Worm (Caenorhabditis elegans) whole organism, early embryonic: ENCODE results near the gene pals-30.

ENCODE experiments used
- B0310.2 ChIP-seq: sonication (generic microtip); optimal IDR thresholded peaks from 2 replicates; lab custom pipeline; 2016; ENCODE audit warnings: mild to moderate bottlenecking, missing genetic modification characterization, missing compliant biosample characterization
- F13C5.2 ChIP-seq: sonication (generic microtip); optimal IDR thresholded peaks from 2 replicates; lab custom pipeline; 2017; ENCODE audit warnings: mild to moderate bottlenecking, missing genetic modification characterization, inconsistent platforms, missing compliant biosample characterization
- aly-1 ChIP-seq: sonication (generic microtip); optimal IDR thresholded peaks from 2 replicates; lab custom pipeline; 2016; ENCODE audit warnings: missing genetic modification characterization, missing compliant biosample characterization
- ama-1 ChIP-seq: fragments of 150-350 bp; optimal IDR thresholded peaks from 2 replicates; lab custom pipeline; 2014
- ceh-13 ChIP-seq: fragments of 200-800 bp; sonication (Bioruptor generic); optimal IDR thresholded peaks from 2 replicates; lab custom pipeline; 2018; ENCODE audit warnings: mild to moderate bottlenecking, missing genetic modification characterization, missing compliant biosample characterization
- ceh-36 ChIP-seq: sonication (generic microtip); optimal IDR thresholded peaks from 2 replicates; lab custom pipeline; 2016; ENCODE audit warnings: missing genetic modification characterization, inconsistent platforms, missing compliant biosample characterization
- ets-7 ChIP-seq: sonication (generic microtip); optimal IDR thresholded peaks from 2 replicates; lab custom pipeline; 2016; ENCODE audit warnings: missing genotype, missing genetic modification characterization, missing compliant biosample characterization
- flt-1 ChIP-seq: fragments of 200-800 bp; sonication (Bioruptor generic); IDR thresholded peaks from 2 replicates; pipeline ENCODE4 v1.3.6; 2022; ENCODE audit warnings: missing genetic modification characterization, missing compliant biosample characterization
- hmbx-1 ChIP-seq: sonication (generic microtip); optimal IDR thresholded peaks from 2 replicates; lab custom pipeline; 2016; ENCODE audit warnings: mild to moderate bottlenecking, missing genetic modification characterization, missing compliant biosample characterization
- hmg-4 ChIP-seq: fragments of 200-800 bp; sonication (Bioruptor generic); optimal IDR thresholded peaks from 2 replicates; lab custom pipeline; 2018; ENCODE audit warnings: mild to moderate bottlenecking, missing genetic modification characterization, missing compliant biosample characterization
- hnd-1 ChIP-seq: sonication (generic microtip); optimal IDR thresholded peaks from 2 replicates; lab custom pipeline; 2016; ENCODE audit warnings: missing genetic modification characterization, missing compliant biosample characterization
- pes-1 ChIP-seq: fragments of 200-800 bp; sonication (Bioruptor generic); IDR thresholded peaks from 2 replicates; pipeline ENCODE4 v1.3.6; 2022; ENCODE audit warnings: missing genetic modification reagents, missing genetic modification characterization, missing compliant biosample characterization
- scrt-1 ChIP-seq: fragments of 200-800 bp; sonication (Bioruptor generic); IDR thresholded peaks from 2 replicates; pipeline ENCODE4 v1.3.6; 2022; ENCODE audit warnings: missing genetic modification characterization, missing compliant biosample characterization
- sea-1 ChIP-seq: fragments of 200-800 bp; sonication (Bioruptor generic); conservative IDR thresholded peaks from 2 replicates; pipeline ENCODE4 v1.3.6; 2022; ENCODE audit warnings: missing genetic modification characterization, missing compliant biosample characterization
- tbx-11 ChIP-seq: fragments of 200-800 bp; sonication (Bioruptor generic); IDR thresholded peaks from 2 replicates; pipeline ENCODE4 v1.3.6; 2022; ENCODE audit warnings: missing genetic modification characterization, missing compliant biosample characterization
- tbx-37 ChIP-seq: fragments of 200-800 bp; sonication (Bioruptor generic); conservative IDR thresholded peaks from 2 replicates; pipeline ENCODE4 v1.3.6; 2022; ENCODE audit warnings: missing genetic modification reagents, missing genetic modification characterization, missing compliant biosample characterization
- tra-4 ChIP-seq: sonication (generic microtip); optimal IDR thresholded peaks from 2 replicates; lab custom pipeline; 2017; ENCODE audit warnings: missing genetic modification characterization, missing compliant biosample characterization

Gene pals-30

DNA sequence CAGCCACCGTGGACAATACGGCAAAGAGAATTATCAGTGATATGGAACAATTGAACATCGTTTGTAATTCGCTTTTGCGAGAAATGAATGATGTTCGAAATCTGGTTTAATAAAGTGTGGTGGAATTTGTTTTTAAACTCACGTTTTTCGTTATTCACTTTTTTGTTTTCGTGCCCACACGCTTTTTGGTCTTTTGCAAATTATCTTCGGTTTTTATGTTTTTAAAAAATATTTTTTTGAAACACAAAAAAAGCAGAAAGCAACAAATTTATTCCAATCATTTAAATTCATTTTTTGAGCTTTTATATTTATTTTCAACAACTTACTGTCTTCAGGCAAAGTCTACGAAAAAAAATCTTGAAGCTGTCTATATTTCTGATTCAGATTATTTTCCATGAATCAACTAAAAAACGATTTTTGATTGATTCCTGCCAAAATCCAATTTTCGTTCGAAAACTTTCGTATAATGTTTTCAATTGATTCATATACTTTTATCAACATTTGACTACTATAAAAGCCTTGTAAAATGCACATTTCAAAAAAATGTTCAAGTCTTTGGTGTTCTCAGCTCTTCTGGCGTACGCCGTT is 22.6 kb upstream of the pals-30 start, which contains the start of the genes Y57G11B.3 and Y57G11B.5:
Gene Y57G11B.3, minus strand, starts transcription at position 101 of the 588 bp plus-strand sequence.
Gene Y57G11B.5, plus strand, starts transcription at position 538 of the 588 bp plus-strand sequence.
- TF ChIP-seq F13C5.2 (tag; lab: Kevin White, UChicago) (no peak), B0310.2 (no peak), hmg-4 (GFP tag; lab: Kevin White, UChicago) (no peak), ets-7 (tag; lab: Kevin White, UChicago) (no peak), flt-1 (GFP tag; lab: Robert Waterston, UW) (no peak), tbx-37 (no peak), scrt-1 (GFP tag; lab: Robert Waterston, UW) (no peak), ceh-13 (GFP tag; lab: Kevin White, UChicago) (no peak), sea-1 (no peak), hmbx-1 (tag; lab: Kevin White, UChicago) (no peak), hnd-1 (tag; lab: Kevin White, UChicago) (no peak), aly-1 (tag; lab: Kevin White, UChicago) (no peak)

DNA sequence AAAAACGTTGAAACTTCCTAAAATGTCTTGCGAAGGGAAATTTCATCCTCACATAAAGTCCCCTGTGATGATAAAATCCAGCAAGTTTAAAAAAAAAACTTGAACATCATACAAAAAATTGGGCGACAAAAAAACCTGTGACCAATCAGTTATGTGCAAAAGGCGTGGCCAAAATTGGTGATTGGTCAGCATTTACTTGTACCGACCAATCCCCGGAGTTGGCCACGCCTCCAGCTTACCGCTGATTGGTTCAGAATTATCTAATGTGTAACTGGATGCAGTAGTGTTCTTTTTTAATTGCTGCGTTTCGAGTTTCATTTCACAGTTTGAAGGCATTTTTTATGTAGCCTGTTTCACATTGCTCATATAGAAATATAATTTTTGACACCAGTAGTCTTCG is 21.3 kb upstream of the pals-30 start:
- no peak for TF ChIP-seq ets-7 (tag; lab: Kevin White, UChicago)
- no peak for TF ChIP-seq F13C5.2 (tag; lab: Kevin White, UChicago)
- no peak for TF ChIP-seq sea-1
- no peak for TF ChIP-seq pes-1 (GFP tag; lab: Robert Waterston, UW)
- TF ChIP-seq hmbx-1 (tag; lab: Kevin White, UChicago): no peak
- TF ChIP-seq tra-4 (tag; lab: Kevin White, UChicago): no peak
- no peak for TF ChIP-seq B0310.2
- TF ChIP-seq aly-1 (tag; lab: Kevin White, UChicago): no peak
- TF ChIP-seq scrt-1 (GFP tag; lab: Robert Waterston, UW): no peak
- no peak for TF ChIP-seq flt-1 (GFP tag; lab: Robert Waterston, UW)
- no peak for TF ChIP-seq ama-1 (lab: Kevin White, UChicago)
- no peak for TF ChIP-seq tbx-37

DNA sequence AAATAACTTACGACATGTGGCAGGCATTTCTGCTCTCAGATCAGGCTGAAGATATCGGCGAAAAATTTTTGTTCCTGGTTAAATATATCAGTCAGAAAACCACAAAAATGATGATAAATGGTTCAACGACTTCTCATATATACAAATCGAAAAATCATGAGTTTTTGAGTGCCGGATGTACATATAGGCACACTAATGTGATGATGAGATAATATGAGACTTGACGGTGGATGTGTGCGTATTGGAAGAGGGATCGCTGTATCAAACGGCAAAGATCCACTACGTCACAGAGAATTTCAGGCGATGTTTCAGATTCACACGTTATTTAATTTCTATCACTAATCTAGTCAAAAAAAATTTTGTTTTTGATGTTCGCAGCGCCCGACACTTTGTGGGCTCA is 20.8 kb upstream of the pals-30 start, which contains the start of gene glb-34:
Gene glb-34, minus strand, starts transcription at position 101 of the 400 bp plus-strand sequence.
- TF ChIP-seq hnd-1 (tag; lab: Kevin White, UChicago): no peak
- TF ChIP-seq flt-1 (GFP tag; lab: Robert Waterston, UW): no peak
- TF ChIP-seq scrt-1 (GFP tag; lab: Robert Waterston, UW): no peak
- TF ChIP-seq B0310.2: no peak
- no peak for TF ChIP-seq ceh-36 (tag; lab: Kevin White, UChicago)
- TF ChIP-seq pes-1 (GFP tag; lab: Robert Waterston, UW): no peak
- TF ChIP-seq ceh-13 (GFP tag; lab: Kevin White, UChicago): no peak
- TF ChIP-seq sea-1: no peak
- TF ChIP-seq ama-1 (lab: Kevin White, UChicago): no peak
- no peak for TF ChIP-seq ets-7 (tag; lab: Kevin White, UChicago)
- TF ChIP-seq tbx-37: no peak
- TF ChIP-seq tra-4 (tag; lab: Kevin White, UChicago): no peak

DNA sequence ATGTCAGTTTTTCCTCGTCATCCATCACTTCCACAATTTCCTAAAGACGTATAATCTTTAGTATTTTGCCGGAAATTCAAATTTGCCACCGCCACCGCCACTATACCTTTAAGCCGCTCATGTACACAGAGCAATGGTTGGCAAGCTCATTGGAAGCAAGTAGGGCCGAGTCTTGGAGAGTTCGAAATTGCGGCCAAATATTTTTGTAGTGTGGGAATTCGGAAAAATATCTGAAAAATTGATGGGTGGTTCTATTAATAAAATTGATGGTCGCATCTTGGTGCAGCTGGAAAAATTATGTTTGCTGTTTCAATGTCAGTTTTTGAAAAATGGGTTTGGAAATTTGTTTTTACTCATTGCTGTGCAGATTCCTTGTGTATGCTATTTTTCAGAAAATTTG is 19.9 kb upstream of the pals-30 start:
- no peak for TF ChIP-seq hnd-1 (tag; lab: Kevin White, UChicago)
- TF ChIP-seq ceh-13 (GFP tag; lab: Kevin White, UChicago): no peak
- no peak for TF ChIP-seq flt-1 (GFP tag; lab: Robert Waterston, UW)
- no peak for TF ChIP-seq hmg-4 (GFP tag; lab: Kevin White, UChicago)
- no peak for TF ChIP-seq ets-7 (tag; lab: Kevin White, UChicago)
- TF ChIP-seq tbx-37: no peak
- no peak for TF ChIP-seq sea-1
- TF ChIP-seq ceh-36 (tag; lab: Kevin White, UChicago): no peak
- no peak for TF ChIP-seq pes-1 (GFP tag; lab: Robert Waterston, UW)
- no peak for TF ChIP-seq tra-4 (tag; lab: Kevin White, UChicago)
- no peak for TF ChIP-seq hmbx-1 (tag; lab: Kevin White, UChicago)
- TF ChIP-seq tbx-11 (GFP tag; lab: Robert Waterston, UW): no peak
- no peak for TF ChIP-seq F13C5.2 (tag; lab: Kevin White, UChicago)
- no peak for TF ChIP-seq ama-1 (lab: Kevin White, UChicago)
- TF ChIP-seq B0310.2: no peak

DNA sequence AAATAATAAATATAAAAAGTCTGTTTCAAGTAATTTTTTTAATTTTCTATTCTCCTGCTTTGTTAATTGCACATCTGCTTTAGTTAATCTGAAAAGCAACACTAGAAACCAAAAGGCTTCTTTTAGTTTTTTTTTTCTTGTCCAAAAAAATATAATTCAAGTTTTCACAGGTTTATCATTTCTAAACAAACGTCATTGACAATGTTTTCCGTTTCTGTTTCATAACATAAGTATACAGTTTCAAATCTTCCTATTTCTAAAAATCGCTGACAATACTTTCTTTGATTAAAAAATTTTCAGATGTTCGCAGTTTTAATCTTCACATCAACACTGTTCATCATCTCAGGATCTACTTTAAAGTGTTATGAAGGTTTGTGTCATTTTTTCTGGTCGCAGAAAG is 13.3 kb upstream of the pals-30 start, which contains the start of gene Y57G11B.2:
Gene Y57G11B.2, plus strand, starts transcription at position 301 of the 400 bp plus-strand sequence.
- TF ChIP-seq ets-7 (tag; lab: Kevin White, UChicago): no peak
- no peak for TF ChIP-seq ceh-13 (GFP tag; lab: Kevin White, UChicago)
- no peak for TF ChIP-seq hmbx-1 (tag; lab: Kevin White, UChicago)
- TF ChIP-seq tra-4 (tag; lab: Kevin White, UChicago): no peak
- no peak for TF ChIP-seq hnd-1 (tag; lab: Kevin White, UChicago)

DNA sequence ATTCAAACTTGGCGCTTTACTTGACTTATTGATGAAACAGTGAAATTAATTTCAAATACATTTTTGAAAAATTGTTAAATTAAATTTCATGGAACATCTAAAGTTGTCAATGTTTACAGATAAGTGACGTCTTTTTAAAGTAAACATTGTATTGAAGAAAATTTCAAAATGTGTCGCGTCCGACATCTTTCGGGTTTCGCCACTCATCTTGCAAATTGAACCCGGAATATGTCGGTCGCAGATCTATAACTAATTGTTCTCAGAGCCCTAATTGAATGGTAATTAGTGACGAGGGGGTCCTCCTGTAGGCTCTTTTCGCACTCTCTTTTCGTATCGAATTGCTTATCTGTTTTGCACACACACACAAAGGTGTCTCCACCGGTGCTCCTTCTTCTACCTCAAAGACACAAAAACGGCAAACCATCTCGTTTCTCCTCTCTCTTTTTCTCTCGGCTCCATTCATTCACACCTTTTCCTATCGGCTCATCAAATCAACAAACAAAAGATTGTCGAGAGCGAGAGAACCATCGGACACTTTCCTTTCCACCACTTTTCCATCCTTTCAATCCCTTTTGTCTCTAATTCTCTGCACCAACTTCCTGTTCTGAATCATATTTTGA is 11.0 kb upstream of the pals-30 start:
- TF ChIP-seq hnd-1 (tag; lab: Kevin White, UChicago) (no peak), sea-1 (no peak), F13C5.2 (tag; lab: Kevin White, UChicago) (no peak)

DNA sequence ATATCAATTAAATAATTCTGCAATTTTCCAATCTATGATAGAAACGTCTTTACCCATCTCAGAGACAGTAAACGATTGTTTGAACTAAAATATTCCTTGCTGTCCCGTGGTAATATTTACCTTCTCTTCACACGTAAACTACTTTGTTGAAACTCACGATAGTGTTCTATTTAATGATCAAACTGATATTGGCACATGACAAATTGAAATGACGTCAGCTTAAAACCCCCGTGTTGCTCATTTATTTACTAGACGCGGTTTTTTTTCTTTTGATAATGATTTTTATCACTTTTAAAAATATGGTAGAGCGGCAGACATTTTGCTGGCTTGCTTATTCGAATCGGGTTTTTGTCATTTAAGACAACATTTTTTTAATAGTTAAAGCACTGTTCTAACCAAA is 9.9 kb upstream of the pals-30 start:
- TF ChIP-seq ceh-36 (tag; lab: Kevin White, UChicago): no peak
- TF ChIP-seq flt-1 (GFP tag; lab: Robert Waterston, UW): no peak

DNA sequence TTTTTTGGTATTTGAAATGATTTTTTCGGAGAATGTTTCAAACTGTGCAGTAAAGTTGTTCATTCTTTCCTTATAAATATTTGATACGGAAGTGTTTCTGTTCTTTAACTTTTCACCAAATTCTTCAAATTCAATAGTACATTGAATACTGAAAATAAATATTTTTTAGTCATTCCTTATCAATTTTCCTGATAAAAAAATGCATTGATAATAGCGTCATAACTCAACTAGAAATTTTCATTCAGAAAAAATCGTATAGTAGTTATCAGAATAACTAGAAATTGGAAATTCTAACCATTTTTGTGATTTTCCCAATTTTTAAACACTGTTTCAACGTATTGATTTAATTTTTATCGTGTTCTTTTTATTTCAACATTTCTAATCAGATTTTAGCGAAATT is 7.5 kb upstream of the pals-30 start:
- TF ChIP-seq ceh-13 (GFP tag; lab: Kevin White, UChicago): no peak
- no peak for TF ChIP-seq B0310.2
- TF ChIP-seq sea-1: no peak
- no peak for TF ChIP-seq pes-1 (GFP tag; lab: Robert Waterston, UW)
- TF ChIP-seq ama-1 (lab: Kevin White, UChicago): no peak
- TF ChIP-seq tra-4 (tag; lab: Kevin White, UChicago): no peak
- TF ChIP-seq aly-1 (tag; lab: Kevin White, UChicago): no peak
- TF ChIP-seq tbx-11 (GFP tag; lab: Robert Waterston, UW): no peak
- TF ChIP-seq hmg-4 (GFP tag; lab: Kevin White, UChicago): no peak
- no peak for TF ChIP-seq flt-1 (GFP tag; lab: Robert Waterston, UW)
- TF ChIP-seq ets-7 (tag; lab: Kevin White, UChicago): no peak
